Worm (Caenorhabditis elegans) whole organism, dauer: ENCODE results near the gene Y39B6A.1.

Experiments used
- unc-62 ChIP-seq: sonication (generic microtip); optimal IDR thresholded peaks from 2 replicates; lab custom pipeline; 2017; ENCODE audit warnings: missing biosample characterization, missing genetic modification reagents, missing genetic modification characterization

The Y39B6A.1 gene

ce11 chrV:19203299-19203698 is at the start of gene Y39B6A.1:
TSS of gene Y39B6A.1 (minus strand) at chrV:19203607.
- TF ChIP-seq unc-62 (GFP tag; lab: Kevin White, UChicago): no peak

DNA sequence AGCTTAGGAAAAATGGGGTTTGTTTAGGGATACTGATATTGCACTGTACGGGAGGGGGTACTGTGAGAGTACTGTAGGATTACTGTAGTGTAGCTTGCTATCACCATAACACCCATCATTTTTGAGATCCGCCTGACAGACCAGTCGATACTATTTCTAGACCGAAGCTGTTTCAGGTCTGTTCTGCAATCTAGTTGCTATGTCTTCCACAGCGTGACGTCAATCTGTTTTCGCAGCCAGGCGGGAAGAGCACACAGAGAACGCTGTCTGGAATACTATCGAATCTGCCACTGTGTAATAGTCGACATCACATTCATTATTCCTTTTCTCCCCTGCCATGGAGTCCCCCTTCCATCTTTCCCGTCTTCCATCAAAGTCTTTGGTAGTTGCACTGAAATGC is 48.4 kb upstream of the Y39B6A.1 start, which contains the start of gene F21D9.11:
Gene F21D9.11 (plus strand): TSS at position 301 of the 400 bp plus-strand sequence.
- no peak for TF ChIP-seq unc-62 (GFP tag; lab: Kevin White, UChicago)

- no peak for TF ChIP-seq unc-62 (GFP tag; lab: Kevin White, UChicago)
Observed at ce11 chrV:19250983-19251382, 47.6 kb upstream of the Y39B6A.1 start, which contains the start of gene str-81. TSS of gene str-81 (minus strand) at chrV:19251083.

- TF ChIP-seq unc-62 (GFP tag; lab: Kevin White, UChicago): no peak
Observed at ce11 chrV:19240129-19240528, 36.7 kb upstream of the Y39B6A.1 start, which contains the start of the genes fbxb-115 and fbxb-1. TSS of gene fbxb-115 (minus strand) at chrV:19240229. TSS of gene fbxb-1 (plus strand) at chrV:19240354.

- TF ChIP-seq unc-62 (GFP tag; lab: Kevin White, UChicago): no peak
Observed at ce11 chrV:19237204-19237603, 33.8 kb upstream of the Y39B6A.1 start, which contains the start of gene fbxb-2. TSS of gene fbxb-2 (minus strand) at chrV:19237304.

- TF ChIP-seq unc-62 (GFP tag; lab: Kevin White, UChicago): no peak
Observed at ce11 chrV:19233469-19233868, 30.1 kb upstream of the Y39B6A.1 start, which contains the start of gene fbxb-116. TSS of gene fbxb-116 (plus strand) at chrV:19233769.

DNA sequence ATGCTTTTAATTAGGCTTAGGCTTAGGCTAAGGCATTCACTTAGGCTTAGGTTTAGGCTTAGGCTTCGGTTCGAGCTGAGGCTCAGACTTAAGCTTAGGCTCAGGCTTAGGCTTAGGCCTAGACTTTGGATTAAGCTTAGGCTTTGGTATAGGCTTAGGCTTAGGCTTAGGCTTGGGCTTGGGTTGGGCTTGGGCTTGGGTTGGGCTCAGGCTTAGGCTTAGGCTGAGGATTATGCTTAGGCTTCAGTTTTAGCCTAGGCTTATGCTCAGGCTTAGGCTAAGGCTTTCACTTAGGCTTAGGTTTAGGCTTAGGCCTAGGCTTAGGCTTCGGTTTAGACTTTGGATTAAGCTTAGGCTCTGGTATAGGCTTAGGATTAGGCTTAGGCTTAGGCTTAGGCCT is 27.8 kb upstream of the Y39B6A.1 start:
- TF ChIP-seq unc-62 (GFP tag; lab: Kevin White, UChicago): no peak

ce11 chrV:19230413-19230812 is 27.0 kb upstream of the Y39B6A.1 start, which contains the start of gene sqst-3:
TSS of gene sqst-3 (plus strand) at chrV:19230782.
- no peak for TF ChIP-seq unc-62 (GFP tag; lab: Kevin White, UChicago)

DNA sequence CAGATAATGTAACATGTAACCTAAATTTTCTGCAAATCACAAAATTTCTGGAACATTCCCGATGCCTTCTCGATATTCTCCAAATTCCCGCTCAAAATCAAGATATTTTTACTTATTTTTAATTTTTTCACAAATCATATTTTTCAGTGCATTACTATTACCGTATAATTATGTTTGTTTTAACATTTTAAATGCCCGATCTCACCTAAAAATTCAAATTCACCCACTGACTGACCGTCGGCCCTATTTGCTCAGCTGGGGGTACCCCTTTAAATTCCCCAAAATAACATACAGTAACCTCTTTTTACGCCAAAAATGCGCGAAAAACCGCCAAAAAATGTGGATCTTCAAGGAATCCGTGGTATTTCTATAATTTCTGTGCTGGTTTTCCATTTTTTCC is 14.3 kb upstream of the Y39B6A.1 start, which contains the start of gene oac-49:
Gene oac-49 (plus strand): TSS at position 301 of the 400 bp plus-strand sequence.
- TF ChIP-seq unc-62 (GFP tag; lab: Kevin White, UChicago): no peak

DNA sequence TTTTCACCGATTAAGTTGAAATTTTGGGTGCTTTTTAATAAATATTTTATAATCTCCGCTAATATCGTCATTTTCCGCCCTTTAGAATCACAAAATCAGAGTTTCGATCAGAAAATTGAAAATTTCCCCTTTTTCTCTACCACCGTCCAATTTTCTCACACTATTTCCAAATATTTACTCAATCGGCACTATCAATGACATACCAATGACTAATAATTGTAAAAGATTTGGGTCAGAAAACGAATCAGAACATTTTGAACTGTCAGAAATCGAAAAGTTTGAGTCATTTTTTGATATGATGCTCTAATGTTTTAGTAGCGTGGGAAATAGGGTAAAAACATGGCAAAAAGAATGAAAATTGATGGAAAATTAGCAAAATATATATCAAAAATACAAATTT is 13.7 kb upstream of the Y39B6A.1 start, which contains the start of gene srr-2:
Gene srr-2 (minus strand): TSS at position 73 of the 400 bp plus-strand sequence.
- no peak for TF ChIP-seq unc-62 (GFP tag; lab: Kevin White, UChicago)

DNA sequence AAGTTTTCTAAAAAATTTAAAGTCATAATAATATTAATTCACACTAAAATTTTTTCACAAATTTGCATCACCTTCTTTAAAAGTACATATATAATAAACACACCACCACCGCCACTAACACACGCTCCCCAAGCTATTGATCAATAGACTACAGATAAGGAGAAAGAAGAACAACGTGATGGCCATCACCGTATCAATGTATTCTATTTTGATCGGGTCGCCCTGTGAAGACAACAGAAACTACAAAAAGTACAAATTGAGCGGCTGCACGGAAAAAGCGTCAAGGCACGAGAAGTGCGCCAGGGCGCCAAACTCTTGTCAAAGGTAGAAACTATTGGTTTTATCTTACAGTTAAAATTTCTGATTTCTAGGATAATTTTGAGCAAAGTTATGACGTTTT is 8.9 kb upstream of the Y39B6A.1 start:
- TF ChIP-seq unc-62 (GFP tag; lab: Kevin White, UChicago): no peak

DNA sequence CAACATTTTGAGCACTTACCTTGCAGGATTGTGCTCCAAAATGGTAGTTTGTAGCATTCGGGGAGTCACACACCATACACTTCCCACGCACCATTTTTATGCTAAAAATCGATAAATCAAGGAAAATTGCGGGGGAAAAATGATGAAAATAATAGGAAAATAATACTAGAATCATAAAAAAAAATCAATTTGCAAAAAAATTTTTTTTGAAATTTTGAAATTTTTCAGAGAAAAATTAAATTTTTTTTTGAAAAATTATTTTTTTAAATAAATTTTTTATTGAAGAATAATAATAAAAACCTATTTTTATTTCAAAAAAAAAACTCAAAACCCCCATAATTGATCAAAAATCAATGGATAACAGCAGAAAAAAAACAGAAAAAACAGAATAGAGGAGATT is 8.4 kb upstream of the Y39B6A.1 start, which contains the start of gene nhr-79:
Gene nhr-79 (minus strand): TSS at position 101 of the 400 bp plus-strand sequence.
- no peak for TF ChIP-seq unc-62 (GFP tag; lab: Kevin White, UChicago)

- no peak for TF ChIP-seq unc-62 (GFP tag; lab: Kevin White, UChicago)
Observed at ce11 chrV:19206911-19207310, 3.5 kb upstream of the Y39B6A.1 start.

ce11 chrV:19205450-19205849 is 2.0 kb upstream of the Y39B6A.1 start:
- TF ChIP-seq unc-62 (GFP tag; lab: Kevin White, UChicago): no peak

- TF ChIP-seq unc-62 (GFP tag; lab: Kevin White, UChicago): no peak
Observed at ce11 chrV:19202800-19203199, 607 bp downstream of the Y39B6A.1 start.

DNA sequence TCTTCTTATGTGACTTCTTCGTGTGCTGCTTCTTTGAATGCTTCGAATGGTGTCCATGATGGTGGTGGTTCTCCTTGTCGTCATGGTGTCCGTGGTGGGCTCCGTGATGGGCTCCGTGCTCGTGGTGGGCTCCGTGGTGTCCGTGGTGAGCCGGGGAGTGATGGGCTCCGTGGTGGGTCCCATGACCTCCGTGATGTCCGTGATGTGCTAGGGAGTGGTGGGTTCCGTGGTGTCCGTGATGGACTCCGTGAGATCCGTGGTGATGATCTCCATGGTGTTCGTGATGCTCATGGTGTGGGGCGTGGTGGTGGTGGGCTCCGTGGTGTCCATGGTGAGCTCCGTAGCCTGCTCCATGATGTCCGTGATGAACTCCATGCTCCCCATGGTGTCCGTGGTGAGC is 2.2 kb downstream of the Y39B6A.1 start:
- TF ChIP-seq unc-62 (GFP tag; lab: Kevin White, UChicago): no peak

DNA sequence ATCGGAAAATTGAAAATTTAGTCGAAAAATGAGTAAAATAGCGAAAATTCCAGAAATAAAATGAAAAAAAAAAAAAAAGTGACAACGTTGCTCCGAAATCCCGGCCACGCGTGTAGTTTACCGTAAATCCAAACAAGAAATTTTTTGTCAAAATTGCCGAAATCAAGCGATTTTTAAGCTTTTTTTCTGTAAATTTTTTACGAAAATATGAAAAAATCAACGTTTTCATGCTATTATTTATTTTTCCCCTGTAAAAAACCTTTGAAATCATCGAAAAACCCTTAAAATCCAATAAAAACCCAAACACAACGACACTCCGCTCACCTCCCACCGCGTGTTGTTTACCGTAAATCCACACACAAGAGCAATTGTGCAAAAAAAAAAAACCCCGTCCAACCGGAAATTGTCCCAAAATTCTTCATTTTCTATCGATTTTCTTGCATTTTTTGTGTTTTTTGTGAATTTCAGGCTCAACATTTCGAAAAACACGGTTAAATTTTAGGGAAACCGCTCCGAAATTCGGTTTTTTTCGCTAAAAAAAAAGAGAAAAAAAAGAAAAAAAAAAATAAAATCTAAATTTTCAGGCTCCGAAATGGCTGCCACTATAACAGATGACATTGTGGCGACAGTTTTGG is 13.3 kb downstream of the Y39B6A.1 start, which contains the start of the genes Y39B6A.3 and pph-5:
Gene Y39B6A.3 (minus strand): TSS at position 51 of the 635 bp plus-strand sequence.
Gene pph-5 (plus strand): TSS at position 585 of the 635 bp plus-strand sequence.
- TF ChIP-seq unc-62 (GFP tag; lab: Kevin White, UChicago): no peak
